Worm (Caenorhabditis elegans): ENCODE results near the gene col-99.

DNA sequence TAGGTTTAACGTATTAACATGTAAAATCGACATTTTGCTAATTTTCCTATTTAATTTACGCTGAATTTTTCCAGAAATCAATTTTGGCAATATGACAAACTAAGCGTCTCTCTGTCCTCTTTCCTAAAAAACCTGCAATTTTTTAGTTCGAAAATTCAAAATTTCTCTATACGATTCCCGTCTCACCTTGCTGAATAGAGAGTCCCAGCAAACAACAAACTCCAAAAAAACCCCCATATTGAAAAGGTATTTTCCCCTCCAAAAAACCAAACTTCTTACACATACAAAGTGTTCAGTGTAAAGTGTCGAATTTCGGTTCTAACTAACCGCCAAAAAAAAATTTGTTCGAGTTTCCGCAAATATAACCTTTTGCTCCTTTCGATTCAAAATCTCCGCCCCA lies 36.5 kb upstream of the col-99 start, which contains the start of gene pnc-1:
- no peak for TF ChIP-seq tra-4 (tag; optimal IDR thresholded peaks at IDR 0.05)
- no peak for TF ChIP-seq pes-1 (GFP tag; IDR thresholded peaks at IDR 0.05)
- TF ChIP-seq hmg-4 (GFP tag; optimal IDR thresholded peaks at IDR 0.05), result no peak
- no peak for TF ChIP-seq ama-1 (optimal IDR thresholded peaks at IDR 0.05)
- no peak for TF ChIP-seq scrt-1 (GFP tag; IDR thresholded peaks at IDR 0.05)
- no peak for TF ChIP-seq tbx-37 (GFP tag; conservative IDR thresholded peaks at IDR 0.05)
- no peak for TF ChIP-seq F13C5.2 (tag; optimal IDR thresholded peaks at IDR 0.05)
- no peak for TF ChIP-seq ets-7 (tag; optimal IDR thresholded peaks at IDR 0.05)
- TF ChIP-seq B0310.2 (tag; optimal IDR thresholded peaks at IDR 0.05), result no peak

Measured in whole organism, early embryonic.